Fruit fly (Drosophila melanogaster) whole organism, embryonic: ENCODE measurements around the gene CG34307.

Source experiments
- BEAF-32 ChIP-seq: fragments of 200-800 bp; sonication (Bioruptor generic); optimal IDR thresholded peaks from 3 replicates; lab custom pipeline; 2017; ENCODE audit warnings: missing biosample characterization, missing genetic modification characterization, mild to moderate bottlenecking, moderate library complexity, missing genetic modification reagents
- CG10147 ChIP-seq: fragments of 200-800 bp; sonication (Bioruptor generic); optimal IDR thresholded peaks from 2 replicates; lab custom pipeline; 2019; ENCODE audit warnings: missing biosample characterization, mild to moderate bottlenecking, missing genetic modification characterization, moderate library complexity
- CG10654 ChIP-seq: fragments of 200-800 bp; sonication (Bioruptor generic); optimal IDR thresholded peaks from 2 replicates; lab custom pipeline; 2016; ENCODE audit warnings: missing biosample characterization, missing genetic modification characterization
- CG12744 ChIP-seq: fragments of 200-800 bp; sonication (Bioruptor generic); optimal IDR thresholded peaks from 2 replicates; lab custom pipeline; 2016; ENCODE audit warnings: missing biosample characterization, missing genetic modification characterization
- CG13894 ChIP-seq: fragments of 200-800 bp; sonication (Bioruptor generic); optimal IDR thresholded peaks from 3 replicates; lab custom pipeline; 2018; ENCODE audit warnings: missing biosample characterization, mild to moderate bottlenecking, missing genetic modification characterization, moderate library complexity
- CG14050 ChIP-seq: fragments of 200-800 bp; sonication (Bioruptor generic); IDR thresholded peaks from 3 replicates; pipeline ENCODE4 v1.3.6; 2022; ENCODE audit warnings: missing biosample characterization, missing genetic modification characterization
- CG16813 ChIP-seq: fragments of 200-800 bp; sonication (Bioruptor generic); IDR thresholded peaks from 3 replicates; pipeline ENCODE4 v1.3.6; 2022; ENCODE audit warnings: missing biosample characterization, missing genetic modification characterization; ENCODE audit not compliant: partially characterized antibody
- CG17829 ChIP-seq: fragments of 200-800 bp; optimal IDR thresholded peaks from 2 replicates; lab custom pipeline; 2019; ENCODE audit warnings: missing biosample characterization, mild to moderate bottlenecking, missing genetic modification characterization, moderate library complexity
- CG18262 ChIP-seq: fragments of 200-800 bp; optimal IDR thresholded peaks from 3 replicates; lab custom pipeline; 2019; ENCODE audit warnings: missing biosample characterization, mild to moderate bottlenecking, missing genetic modification characterization, moderate library complexity
- CG18476 ChIP-seq: fragments of 200-800 bp; sonication (Bioruptor generic); optimal IDR thresholded peaks from 2 replicates; lab custom pipeline; 2016; ENCODE audit warnings: missing biosample characterization, mild to moderate bottlenecking, missing genetic modification characterization
- CG4404 ChIP-seq: fragments of 200-800 bp; sonication (Bioruptor generic); IDR thresholded peaks from 2 replicates; pipeline ENCODE4 v1.3.6; 2022; ENCODE audit warnings: missing biosample characterization, missing genetic modification characterization
- CG4617 ChIP-seq: fragments of 200-800 bp; sonication (Bioruptor generic); optimal IDR thresholded peaks from 3 replicates; lab custom pipeline; 2016; ENCODE audit warnings: missing biosample characterization, missing genetic modification characterization, borderline replicate concordance
- CG6175 ChIP-seq: fragments of 200-800 bp; sonication (Bioruptor generic); IDR thresholded peaks from 3 replicates; pipeline ENCODE4 v1.3.6; 2022; ENCODE audit warnings: missing biosample characterization, missing genetic modification characterization
- CG7928 ChIP-seq: fragments of 200-800 bp; sonication (Bioruptor generic); optimal IDR thresholded peaks from 2 replicates; lab custom pipeline; 2017; ENCODE audit warnings: missing biosample characterization, mild to moderate bottlenecking, missing genetic modification characterization
- CG8359 ChIP-seq: fragments of 200-800 bp; sonication (Bioruptor generic); optimal IDR thresholded peaks from 2 replicates; lab custom pipeline; 2017; ENCODE audit warnings: missing biosample characterization, mild to moderate bottlenecking, missing genetic modification characterization, borderline replicate concordance
- CG9932 ChIP-seq: fragments of 200-800 bp; sonication (Bioruptor generic); IDR thresholded peaks from 2 replicates; pipeline ENCODE4 v1.3.6; 2022; ENCODE audit warnings: missing biosample characterization, missing genetic modification characterization
- Chrac-16 ChIP-seq: fragments of 200-800 bp; sonication (Bioruptor generic); optimal IDR thresholded peaks from 3 replicates; lab custom pipeline; 2016; ENCODE audit warnings: missing biosample characterization, missing genetic modification characterization
- D19B ChIP-seq: fragments of 200-800 bp; sonication (Bioruptor generic); optimal IDR thresholded peaks from 2 replicates; lab custom pipeline; 2017; ENCODE audit warnings: missing biosample characterization, mild to moderate bottlenecking, missing genetic modification characterization
- Dad ChIP-seq: fragments of 200-800 bp; sonication (Bioruptor generic); optimal IDR thresholded peaks from 3 replicates; lab custom pipeline; 2016; ENCODE audit warnings: missing biosample characterization, missing genetic modification characterization
- E2f2 ChIP-seq: fragments of 200-800 bp; sonication (Bioruptor generic); IDR thresholded peaks from 2 replicates; pipeline ENCODE4 v1.3.6; 2022; ENCODE audit warnings: missing biosample characterization, missing genetic modification characterization
- Fer1 ChIP-seq: fragments of 200-800 bp; sonication (Bioruptor generic); optimal IDR thresholded peaks from 2 replicates; lab custom pipeline; 2017; ENCODE audit warnings: missing biosample characterization, mild to moderate bottlenecking, missing genetic modification characterization
- Fer3 ChIP-seq: fragments of 200-800 bp; sonication (Bioruptor generic); optimal IDR thresholded peaks from 2 replicates; lab custom pipeline; 2018; ENCODE audit warnings: missing biosample characterization, mild to moderate bottlenecking, missing genetic modification characterization, moderate library complexity
- Hr78 ChIP-seq, 2 experiments: fragments of 200-800 bp in 1 of 2; fragments of >200 bp in 1 of 2; sonication (Bioruptor generic) in 1 of 2; optimal IDR thresholded peaks; 2 replicates each; lab custom pipeline; 2017 to 2019; ENCODE audit warnings: missing biosample characterization in 2 of 2, missing genetic modification characterization in 2 of 2, mild to moderate bottlenecking in 1 of 2, moderate library complexity in 1 of 2
- Lim3 ChIP-seq: fragments of 200-800 bp; sonication (Bioruptor generic); IDR thresholded peaks from 2 replicates; pipeline ENCODE4 v1.3.6; 2022; ENCODE audit warnings: missing biosample characterization, missing genetic modification characterization
- Med ChIP-seq: fragments of 200-800 bp; sonication (Bioruptor generic); peaks from one replicate; lab custom pipeline; 2016; ENCODE audit warnings: missing biosample characterization, missing genetic modification characterization, mild to moderate bottlenecking, inconsistent platforms, moderate library complexity
- Mrtf ChIP-seq: fragments of 200-800 bp; sonication (Bioruptor generic); IDR thresholded peaks from 3 replicates; pipeline ENCODE4 v1.3.6; 2022; ENCODE audit warnings: missing biosample characterization, missing genetic modification characterization
- Neu2 ChIP-seq: fragments of 200-800 bp; sonication (Bioruptor generic); optimal IDR thresholded peaks from 3 replicates; lab custom pipeline; 2016; ENCODE audit warnings: missing biosample characterization, missing genetic modification characterization, borderline replicate concordance
- Oli ChIP-seq: fragments of 200-800 bp; sonication (Bioruptor generic); optimal IDR thresholded peaks from 2 replicates; lab custom pipeline; 2018; ENCODE audit warnings: missing biosample characterization, mild to moderate bottlenecking, missing genetic modification characterization, moderate library complexity
- Rx ChIP-seq: fragments of 200-800 bp; sonication (Bioruptor generic); IDR thresholded peaks from 2 replicates; pipeline ENCODE4 v1.3.6; 2022; ENCODE audit warnings: missing biosample characterization, missing genetic modification characterization
- Sin3A ChIP-seq: fragments of >200 bp; optimal IDR thresholded peaks from 2 replicates; lab custom pipeline; 2018
- ase ChIP-seq: fragments of 200-800 bp; sonication (Bioruptor generic); IDR thresholded peaks from 3 replicates; pipeline ENCODE4 v1.3.6; 2022; ENCODE audit warnings: missing biosample characterization, missing genetic modification characterization
- bab2 ChIP-seq: fragments of 200-800 bp; sonication (Bioruptor generic); optimal IDR thresholded peaks from 2 replicates; lab custom pipeline; 2016; ENCODE audit warnings: missing biosample characterization, missing genetic modification characterization
- cad ChIP-seq: fragments of >200 bp; optimal IDR thresholded peaks from 2 replicates; lab custom pipeline; 2017; ENCODE audit warnings: missing biosample characterization, missing genetic modification characterization
- caup ChIP-seq: fragments of 200-800 bp; sonication (Bioruptor generic); optimal IDR thresholded peaks from 3 replicates; lab custom pipeline; 2017; ENCODE audit warnings: missing biosample characterization, mild to moderate bottlenecking, missing genetic modification characterization, moderate library complexity; ENCODE audit not compliant: severe bottlenecking
- crol ChIP-seq: fragments of 200-800 bp; sonication (Bioruptor generic); IDR thresholded peaks from 2 replicates; pipeline ENCODE4 v1.3.6; 2022; ENCODE audit warnings: missing biosample characterization, missing genetic modification characterization
- esg ChIP-seq: fragments of 200-800 bp; sonication (Bioruptor generic); conservative IDR thresholded peaks from 2 replicates; pipeline ENCODE4 v1.3.6; 2022; ENCODE audit warnings: missing biosample characterization, missing genetic modification characterization
- fd64A ChIP-seq: fragments of 200-800 bp; sonication (Bioruptor generic); optimal IDR thresholded peaks from 3 replicates; lab custom pipeline; 2018; ENCODE audit warnings: missing biosample characterization, mild to moderate bottlenecking, missing genetic modification characterization
- gsb-n ChIP-seq: fragments of 200-800 bp; sonication (Bioruptor generic); optimal IDR thresholded peaks from 3 replicates; lab custom pipeline; 2018; ENCODE audit warnings: missing biosample characterization, mild to moderate bottlenecking, missing genetic modification characterization
- hb ChIP-seq: fragments of 200-800 bp; sonication (Bioruptor generic); IDR thresholded peaks from 3 replicates; pipeline ENCODE4 v1.3.6; 2022; ENCODE audit warnings: missing biosample characterization, missing genetic modification characterization; ENCODE audit not compliant: partially characterized antibody
- hbn ChIP-seq: fragments of 200-800 bp; sonication (Bioruptor generic); IDR thresholded peaks from 2 replicates; pipeline ENCODE4 v1.3.6; 2022; ENCODE audit warnings: missing biosample characterization, missing genetic modification characterization; ENCODE audit not compliant: partially characterized antibody
- lov ChIP-seq, 2 experiments: fragments of 200-800 bp in 1 of 2; fragments of >200 bp in 1 of 2; sonication (Bioruptor generic) in 1 of 2; IDR thresholded peaks in 1 of 2; optimal IDR thresholded peaks in 1 of 2; 2 replicates in 1 of 2; 3 replicates in 1 of 2; pipeline versions ENCODE4 v1.3.6 to Lab custom; 2017 to 2022; ENCODE audit warnings: missing biosample characterization in 1 of 2, missing genetic modification characterization in 1 of 2
- mam ChIP-seq: fragments of 200-800 bp; sonication (Bioruptor generic); optimal IDR thresholded peaks from 3 replicates; lab custom pipeline; 2016; ENCODE audit warnings: missing biosample characterization, missing genetic modification characterization
- ranshi ChIP-seq: fragments of 200-800 bp; sonication (Bioruptor generic); IDR thresholded peaks from 2 replicates; pipeline ENCODE4 v1.3.6; 2022; ENCODE audit warnings: missing biosample characterization, missing genetic modification characterization
- ro ChIP-seq: fragments of 200-800 bp; sonication (Bioruptor generic); IDR thresholded peaks from 2 replicates; pipeline ENCODE4 v1.3.6; 2022; ENCODE audit warnings: missing biosample characterization, missing genetic modification characterization
- sim ChIP-seq: fragments of 200-800 bp; sonication (Bioruptor generic); IDR thresholded peaks from 2 replicates; pipeline ENCODE4 v1.3.6; 2022; ENCODE audit warnings: missing biosample characterization, missing genetic modification characterization
- sqz ChIP-seq: fragments of 200-800 bp; sonication (Bioruptor generic); optimal IDR thresholded peaks from 3 replicates; lab custom pipeline; 2018; ENCODE audit warnings: missing biosample characterization, mild to moderate bottlenecking, missing genetic modification characterization
- trem ChIP-seq: fragments of 200-800 bp; optimal IDR thresholded peaks from 3 replicates; lab custom pipeline; 2019; ENCODE audit warnings: missing biosample characterization, mild to moderate bottlenecking, missing genetic modification characterization, moderate library complexity
- vfl ChIP-seq: fragments of 200-800 bp; sonication (Bioruptor generic); optimal IDR thresholded peaks from 2 replicates; lab custom pipeline; 2016; ENCODE audit warnings: missing biosample characterization, missing genetic modification characterization

Gene CG34307

dm6 chr3R:11849378-11850249 is 47.8 kb upstream of the CG34307 start (continued):
- no peak for TF ChIP-seq CG7928 (GFP tag; lab: Kevin White, UChicago)
- TF ChIP-seq sim (GFP tag; lab: Robert Waterston, UW): peak; percentile 89
- peak; percentile 5 for TF ChIP-seq vfl (GFP tag; lab: Kevin White, UChicago)
- peak; percentile 96 for TF ChIP-seq crol (GFP tag; lab: Robert Waterston, UW)
- peak; percentile 68 for TF ChIP-seq Fer3
- peak; percentile 61; the same call in 1 of the 2 replicates for TF ChIP-seq E2f2 (GFP tag; lab: Robert Waterston, UW)
- peak; percentile 57 for TF ChIP-seq caup
- no peak for TF ChIP-seq hbn (GFP tag; lab: Robert Waterston, UW)
- TF ChIP-seq gsb-n (tag; lab: Kevin White, UChicago): peak; percentile 95
- TF ChIP-seq ranshi: peak; percentile 90
- TF ChIP-seq lov (optimal IDR thresholded peaks at IDR 0.05; lab: Kevin White, UChicago): no peak
- TF ChIP-seq lov (GFP tag; IDR thresholded peaks at IDR 0.05; lab: Robert Waterston, UW): peak; percentile 94
- peak; percentile 25 for TF ChIP-seq CG12744
- no peak for TF ChIP-seq CG13894
- TF ChIP-seq Fer1 (GFP tag; lab: Kevin White, UChicago): peak; percentile 34
- TF ChIP-seq Mrtf (GFP tag; lab: Robert Waterston, UW): peak; percentile 86
- TF ChIP-seq BEAF-32 (GFP tag; lab: Kevin White, UChicago): no peak
- peak; percentile 65 for TF ChIP-seq mam (GFP tag; lab: Kevin White, UChicago)
- peak; percentile 93 for TF ChIP-seq CG17829 (tag; lab: Kevin White, UChicago)
- TF ChIP-seq ro: peak; percentile 73
- TF ChIP-seq CG9932 (GFP tag; lab: Robert Waterston, UW): no peak
- peak; percentile 70 for TF ChIP-seq sqz (GFP tag; lab: Kevin White, UChicago)
- TF ChIP-seq trem: peak; percentile 81
- peak; percentile 74 for TF ChIP-seq CG4617
- peak; percentile 77 for TF ChIP-seq Dad (GFP tag; lab: Kevin White, UChicago)
- TF ChIP-seq ase (GFP tag; lab: Robert Waterston, UW): peak; percentile 90
- peak; percentile 92 for TF ChIP-seq Oli
- TF ChIP-seq Chrac-16 (GFP tag; lab: Kevin White, UChicago): peak; percentile 77
- peak; percentile 97 for TF ChIP-seq Med (GFP tag; lab: Kevin White, UChicago)
- TF ChIP-seq CG8359: peak; percentile 78
- TF ChIP-seq CG4404: peak; percentile 70
- TF ChIP-seq fd64A (GFP tag; lab: Kevin White, UChicago): peak; percentile 94
- TF ChIP-seq CG14050 (GFP tag; lab: Robert Waterston, UW): peak; percentile 80
- TF ChIP-seq Lim3 (GFP tag; lab: Robert Waterston, UW): peak; percentile 82
- peak; percentile 94 for TF ChIP-seq CG10654 (GFP tag; lab: Kevin White, UChicago)
- peak; percentile 83 for TF ChIP-seq CG18476
- peak; percentile 19 for TF ChIP-seq Neu2
- TF ChIP-seq esg (GFP tag; lab: Robert Waterston, UW): peak; percentile 80
- peak in 1 of 2 experiments; percentile 97 for TF ChIP-seq Hr78 (GFP tag; optimal IDR thresholded peaks at IDR 0.05; lab: Kevin White, UChicago)
- TF ChIP-seq D19B (GFP tag; lab: Kevin White, UChicago): no peak
- peak; percentile 87 for TF ChIP-seq bab2 (GFP tag; lab: Kevin White, UChicago)
- no peak for TF ChIP-seq cad (GFP tag; lab: Kevin White, UChicago)
- TF ChIP-seq CG16813: no peak
- TF ChIP-seq CG18262 (tag; lab: Kevin White, UChicago): peak; percentile 96
- TF ChIP-seq CG10147: peak; percentile 59
- TF ChIP-seq hb (GFP tag; lab: Robert Waterston, UW): no peak
- TF ChIP-seq Sin3A (lab: Kevin White, UChicago): no peak
- TF ChIP-seq CG6175: no peak; the same call in 2 of the 3 replicates
- TF ChIP-seq Rx: peak; percentile 92
